Fruit fly (Drosophila melanogaster) S2 (cell line): ENCODE measurements around the gene CG9609.

Experiments
- CG8478 ChIP-seq: fragments of >200 bp; optimal IDR thresholded peaks from 2 replicates; lab custom pipeline; 2018
- CTCF ChIP-seq, 2 experiments: fragments of >200 bp; optimal IDR thresholded peaks; 2 replicates each; lab custom pipeline; 2018

Gene CG9609

DNA sequence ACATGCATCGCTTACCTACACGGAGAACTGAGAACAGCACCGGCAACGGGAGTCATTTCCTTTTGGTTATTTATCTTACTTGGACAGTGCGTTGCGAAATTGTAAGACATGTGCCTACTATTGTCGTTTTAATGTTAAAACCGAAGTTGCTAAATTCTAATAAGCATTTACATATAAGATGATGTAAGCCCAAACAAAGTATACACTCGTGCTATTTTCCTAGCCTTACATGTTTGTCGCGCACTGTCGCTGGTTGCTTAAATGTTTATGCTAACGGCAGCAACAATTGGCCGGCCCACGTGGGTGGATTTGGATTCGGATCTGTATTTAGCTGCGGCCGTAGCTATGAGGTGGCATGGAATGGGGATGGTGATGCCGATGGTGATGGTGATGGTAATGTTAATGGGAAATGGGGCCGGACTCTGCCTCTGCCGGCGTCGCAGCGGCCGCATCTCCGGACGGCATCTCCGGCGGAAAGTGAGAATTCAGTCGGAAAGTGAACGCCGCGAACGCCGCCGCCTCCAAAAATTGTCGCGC, 24.5 kb upstream of the CG9609 start, which contains the start of gene CG4829:
CG4829 (plus strand) TSS at position 487 of the 537 bp plus-strand sequence.
- TF ChIP-seq CG8478 (lab: Kevin White, UChicago) (no peak), CTCF (optimal IDR thresholded peaks at IDR 0.05; lab: Kevin White, UChicago) (no peak)

DNA sequence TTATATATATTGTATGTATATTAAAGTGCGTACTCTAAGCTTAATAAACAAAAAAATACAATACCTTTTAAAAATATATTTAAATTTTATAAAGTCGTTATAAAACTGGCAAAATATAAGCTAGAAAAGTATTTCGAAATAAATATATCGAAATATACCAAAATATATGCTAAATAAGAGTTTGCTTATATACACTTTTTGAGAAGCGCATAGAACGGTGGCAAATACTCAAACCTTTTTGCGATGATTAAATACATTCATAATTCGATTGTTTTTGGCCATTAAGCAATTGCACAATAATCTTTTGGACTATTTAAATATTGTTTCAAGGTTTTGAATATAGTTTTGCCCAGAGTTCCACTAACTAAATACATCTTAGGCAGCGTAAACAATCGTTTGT, 22.3 kb upstream of the CG9609 start:
- TF ChIP-seq CTCF (optimal IDR thresholded peaks at IDR 0.05; lab: Kevin White, UChicago), result no peak
- TF ChIP-seq CG8478 (lab: Kevin White, UChicago), result no peak

DNA sequence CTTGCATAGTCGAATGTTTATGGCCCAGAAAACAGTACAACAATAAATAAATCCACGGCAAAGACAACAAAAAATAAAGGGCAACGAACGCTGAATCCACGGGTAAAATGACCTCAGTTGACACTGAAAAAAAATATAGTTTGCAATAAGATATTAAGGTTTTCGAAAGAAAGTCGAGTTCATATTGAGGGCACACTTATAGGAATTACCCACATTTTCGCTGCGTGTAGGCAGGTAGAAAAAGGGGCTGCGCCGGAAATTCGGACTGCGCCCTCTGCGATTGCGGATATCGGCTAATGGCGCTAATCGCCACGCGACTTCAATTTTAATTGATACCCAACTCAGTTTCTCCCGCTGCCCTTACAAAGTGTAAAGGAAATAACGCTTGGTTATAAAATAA, 21.8 kb upstream of the CG9609 start:
- TF ChIP-seq CG8478 (lab: Kevin White, UChicago) (no peak), CTCF (optimal IDR thresholded peaks at IDR 0.05; lab: Kevin White, UChicago) (no peak)

DNA sequence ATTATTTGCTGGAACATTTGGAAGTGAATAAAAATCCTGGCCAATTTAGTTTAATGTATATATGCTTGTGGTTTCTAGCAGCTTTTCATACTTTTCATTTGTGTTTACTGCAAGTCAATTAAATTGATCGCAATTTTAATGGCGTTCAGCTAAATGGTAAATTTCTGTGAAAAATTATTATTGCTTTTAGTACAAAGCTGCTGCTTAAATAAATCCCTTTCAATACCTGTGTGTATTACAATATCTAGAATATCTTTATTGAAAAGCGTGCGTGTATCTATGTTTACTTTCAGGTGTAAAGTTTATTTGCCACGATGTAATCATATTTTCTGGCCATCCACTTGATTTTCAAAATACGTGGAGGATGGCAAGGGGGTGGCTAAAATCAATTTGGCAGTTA, 19.0 kb upstream of the CG9609 start, which contains the start of gene ppk28:
ppk28 (plus strand) TSS at position 301 of the 400 bp plus-strand sequence.
- TF ChIP-seq CTCF (optimal IDR thresholded peaks at IDR 0.05; lab: Kevin White, UChicago) (no peak), CG8478 (lab: Kevin White, UChicago) (no peak)

DNA sequence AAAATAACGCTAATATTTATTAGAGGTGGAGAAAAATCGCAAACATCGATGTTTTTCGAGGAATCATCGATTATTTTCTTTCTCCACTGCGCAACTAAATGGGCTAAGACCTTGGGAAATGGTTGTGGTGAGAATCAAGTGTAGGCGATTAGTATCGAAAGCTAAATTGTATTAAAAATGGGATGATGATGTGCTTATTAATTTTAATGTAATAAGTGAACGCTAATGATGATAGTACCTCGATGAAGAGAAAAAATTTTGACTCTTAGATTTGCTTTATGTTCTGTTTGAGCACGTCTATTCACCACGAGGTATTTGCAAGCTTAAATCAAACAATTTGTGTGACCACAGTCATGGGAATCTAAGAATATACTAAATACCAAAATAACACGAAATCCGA, 16.5 kb upstream of the CG9609 start, which contains the start of the genes Rai1 and CG13005:
Rai1 (minus strand) TSS at position 46 of the 400 bp plus-strand sequence.
CG13005 (plus strand) TSS at position 352 of the 400 bp plus-strand sequence.
- TF ChIP-seq CG8478 (lab: Kevin White, UChicago), result no peak
- no peak for TF ChIP-seq CTCF (optimal IDR thresholded peaks at IDR 0.05; lab: Kevin White, UChicago)

DNA sequence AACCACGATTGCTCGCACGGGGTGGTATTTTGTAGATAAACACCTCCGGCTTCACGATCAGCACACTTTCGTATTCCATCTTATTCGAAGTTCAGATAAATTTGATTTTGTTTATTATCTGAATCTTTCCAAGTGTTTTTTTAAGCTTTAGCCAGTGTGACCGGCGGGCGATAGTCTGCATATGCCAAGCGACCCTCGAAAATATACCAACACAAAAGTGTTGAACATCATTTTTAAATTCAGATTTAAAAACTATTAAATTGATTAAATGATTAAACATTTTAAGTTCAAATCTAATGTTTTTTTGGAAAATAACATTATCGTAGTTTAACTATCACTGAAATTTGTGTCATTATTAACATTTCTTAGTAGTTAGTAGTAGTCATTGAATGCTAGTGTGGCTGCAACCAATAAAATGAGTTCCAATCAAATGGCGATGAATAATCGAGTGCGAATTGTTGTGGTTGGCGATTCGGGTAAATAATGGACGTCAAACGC, 13.8 kb upstream of the CG9609 start, which contains the start of the genes CG9132 and CG4789:
CG9132 (minus strand) TSS at position 181 of the 498 bp plus-strand sequence.
CG4789 (plus strand) TSS at position 401 of the 498 bp plus-strand sequence.
- TF ChIP-seq CTCF (optimal IDR thresholded peaks at IDR 0.05; lab: Kevin White, UChicago) (no peak), CG8478 (lab: Kevin White, UChicago) (no peak)

DNA sequence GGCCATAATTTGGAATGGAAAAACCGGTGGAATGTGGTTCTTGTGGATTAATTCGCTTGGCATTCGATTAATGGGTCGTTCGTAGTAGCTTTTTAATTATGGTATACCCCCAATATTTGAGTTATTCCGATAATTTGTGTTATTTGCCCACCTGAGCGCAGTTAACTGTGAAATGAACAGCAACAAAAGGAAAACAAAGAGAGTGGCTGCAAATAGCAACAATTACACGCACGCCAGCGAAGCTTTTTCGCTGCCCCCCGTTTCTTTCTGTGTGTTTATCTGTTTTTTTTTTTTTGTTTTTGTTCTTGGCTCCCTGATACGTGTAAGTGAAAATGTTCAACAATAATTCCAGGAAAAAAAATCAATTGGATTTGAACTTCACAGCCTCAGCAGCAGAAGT, 13.1 kb upstream of the CG9609 start:
- TF ChIP-seq CG8478 (lab: Kevin White, UChicago), result no peak
- TF ChIP-seq CTCF (optimal IDR thresholded peaks at IDR 0.05; lab: Kevin White, UChicago), result no peak

DNA sequence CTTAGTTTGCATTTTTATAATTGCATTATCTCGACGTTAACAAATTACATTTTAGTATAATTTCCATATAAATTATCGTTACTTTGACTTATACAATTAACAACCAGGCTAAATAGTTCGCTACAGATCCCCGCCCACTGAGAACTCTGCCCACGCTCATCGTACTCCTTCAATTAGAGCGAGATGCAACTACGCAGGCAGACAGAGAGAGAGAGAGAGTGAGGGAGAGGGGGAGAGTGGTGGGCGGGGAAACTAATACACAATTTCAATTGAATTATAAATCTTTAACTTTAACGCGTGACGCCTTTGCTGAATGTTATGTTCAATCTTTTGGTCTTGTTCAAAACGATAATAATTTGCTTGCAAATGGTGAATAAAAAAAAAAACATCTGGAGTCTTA, 11.4 kb upstream of the CG9609 start:
- TF ChIP-seq CTCF (optimal IDR thresholded peaks at IDR 0.05; lab: Kevin White, UChicago) (no peak), CG8478 (lab: Kevin White, UChicago) (no peak)

DNA sequence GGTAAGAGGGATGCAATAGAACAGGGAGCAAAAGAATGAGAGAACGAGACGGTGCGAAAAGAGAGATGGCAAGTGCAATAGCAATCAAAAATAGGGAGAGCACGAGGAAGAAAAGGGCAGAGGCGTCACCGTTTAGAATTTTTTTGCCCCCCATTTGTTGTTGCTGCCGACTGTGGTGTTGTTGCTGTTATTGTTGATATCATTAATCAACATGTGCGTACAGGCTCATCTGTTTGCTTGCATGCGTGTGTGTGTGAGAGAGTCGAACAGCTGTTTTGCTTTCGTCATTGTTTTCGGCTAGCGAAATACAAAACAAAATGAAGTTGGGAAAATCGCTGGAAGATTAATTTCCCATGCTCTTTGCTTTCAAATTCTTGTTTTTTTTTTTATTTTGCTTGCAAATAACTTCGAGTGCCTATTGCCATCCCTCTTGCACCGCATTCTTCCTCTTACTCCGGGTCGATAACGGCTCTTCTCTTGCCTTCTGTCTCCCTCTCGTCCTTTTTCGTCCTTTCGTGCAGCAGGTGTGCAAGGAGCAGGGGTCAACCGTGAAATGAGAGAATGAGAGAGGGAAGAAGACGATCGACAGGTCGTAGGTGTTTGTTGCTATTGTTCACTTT, 6.4 kb upstream of the CG9609 start:
- no peak for TF ChIP-seq CTCF (optimal IDR thresholded peaks at IDR 0.05; lab: Kevin White, UChicago)
- no peak for TF ChIP-seq CG8478 (lab: Kevin White, UChicago)

DNA sequence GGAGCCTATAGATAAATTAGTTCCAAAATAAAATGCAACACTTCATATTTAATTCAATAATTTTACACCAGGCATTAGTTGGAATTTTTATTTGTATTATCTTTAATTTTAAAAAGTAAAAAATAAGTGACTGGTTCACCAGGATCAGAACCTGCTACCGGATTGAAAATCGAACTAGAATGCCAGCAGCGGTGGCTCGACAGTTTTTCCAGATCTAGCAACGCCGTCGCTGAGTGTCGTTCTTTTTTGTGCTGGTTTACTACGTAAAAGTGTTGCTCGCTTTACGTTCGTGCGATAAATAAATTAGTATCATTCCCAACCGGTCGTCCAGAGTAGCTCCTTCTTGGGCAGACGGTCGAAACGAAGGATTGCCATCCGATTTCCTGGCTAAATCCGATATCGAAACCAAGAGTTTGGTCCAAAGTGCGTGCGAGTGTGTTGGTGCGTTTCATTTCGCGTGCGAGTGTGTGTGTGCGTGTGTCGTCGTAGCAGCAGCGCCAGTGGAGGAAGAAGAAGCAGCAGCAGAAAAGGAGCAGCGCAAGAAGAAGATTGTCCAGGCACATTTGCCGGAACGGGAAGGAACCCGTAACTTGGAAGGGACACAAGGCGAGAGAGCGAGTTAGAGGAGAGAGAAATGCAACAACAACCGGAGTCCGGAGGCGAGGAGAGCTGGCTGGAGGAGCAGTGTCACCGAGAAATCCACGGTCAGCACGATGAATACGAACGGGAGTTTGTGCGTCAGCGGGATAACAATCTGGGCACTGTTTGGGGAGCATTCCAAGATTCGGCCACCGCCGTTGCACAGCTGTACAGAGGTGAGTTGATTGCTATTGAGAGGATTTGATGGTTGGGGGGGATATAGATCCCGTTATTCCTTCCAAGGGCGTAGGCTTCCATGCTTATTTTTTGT, 5.4 kb upstream of the CG9609 start, which contains the start of gene CG4768:
CG4768 (plus strand) TSS at position 200 of the 910 bp plus-strand sequence.
- no peak for TF ChIP-seq CTCF (optimal IDR thresholded peaks at IDR 0.05; lab: Kevin White, UChicago)

DNA sequence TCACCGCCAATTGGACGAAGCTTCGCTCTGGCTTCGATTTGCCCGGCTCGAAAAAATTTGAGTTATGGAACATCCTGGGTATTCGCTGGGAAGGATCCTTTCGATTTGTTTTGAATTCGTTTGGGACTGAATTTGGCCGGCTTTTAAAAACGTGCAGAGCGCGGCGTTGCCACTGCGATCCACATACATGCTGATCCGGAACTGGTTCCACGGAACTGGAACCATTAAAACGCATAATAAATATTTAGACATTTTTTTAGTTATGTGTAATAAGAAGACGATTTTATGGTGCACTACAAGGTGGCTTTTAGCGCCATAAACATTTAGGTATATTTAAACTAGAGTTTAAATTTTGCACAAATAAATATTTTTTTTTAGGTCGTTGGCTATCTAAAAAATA, 4.2 kb upstream of the CG9609 start, which contains the start of gene Rrp45:
Rrp45 (minus strand) TSS at position 209 of the 400 bp plus-strand sequence.
- TF ChIP-seq CG8478 (lab: Kevin White, UChicago), result no peak
- no peak for TF ChIP-seq CTCF (optimal IDR thresholded peaks at IDR 0.05; lab: Kevin White, UChicago)

DNA sequence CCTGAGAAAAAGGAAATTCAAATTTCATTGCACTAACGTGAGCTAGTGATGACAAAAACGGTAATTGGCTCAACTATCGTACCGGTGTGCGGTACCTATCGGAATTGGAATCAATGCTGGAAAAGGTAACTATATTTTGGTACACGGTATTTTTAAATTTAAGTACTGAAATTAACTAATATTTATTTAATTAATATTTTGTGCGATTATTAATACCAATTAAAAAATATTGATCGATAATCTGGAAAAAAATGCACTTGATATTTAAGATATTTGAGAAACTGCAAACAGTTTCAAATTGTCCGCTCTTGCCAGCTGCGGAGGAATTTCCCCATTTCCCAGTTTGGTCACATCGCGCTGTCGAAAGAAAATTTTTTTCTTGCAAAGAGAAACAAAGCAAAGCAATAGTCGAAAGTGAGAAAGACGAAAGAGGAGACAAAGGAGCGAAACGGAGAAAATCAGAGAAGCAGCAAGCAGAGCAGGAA, 650 bp upstream of the CG9609 start:
- TF ChIP-seq CG8478 (lab: Kevin White, UChicago) (no peak), CTCF (optimal IDR thresholded peaks at IDR 0.05; lab: Kevin White, UChicago) (no peak)

DNA sequence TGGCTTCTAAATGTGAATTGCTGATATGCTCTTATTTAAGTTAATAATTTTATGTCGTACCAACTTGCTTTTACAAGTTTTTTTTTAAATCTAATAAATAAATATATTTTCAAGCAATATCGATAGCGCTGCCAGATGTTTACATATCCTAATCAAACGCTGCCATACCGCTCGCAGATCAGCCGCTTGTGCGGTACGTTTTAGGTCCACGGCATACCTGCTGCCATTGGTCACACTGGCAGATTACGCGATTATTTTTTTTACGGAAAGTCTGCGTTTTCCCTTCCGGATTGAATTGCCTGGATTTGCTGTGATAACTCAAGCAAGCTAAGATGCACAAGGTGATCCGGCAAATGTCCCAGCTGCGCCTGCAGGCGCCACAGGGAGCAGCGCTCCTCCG, 3.1 kb downstream of the CG9609 start, which contains the start of gene mRpL22:
mRpL22 (plus strand) TSS at position 191 of the 400 bp plus-strand sequence.
- TF ChIP-seq CTCF (optimal IDR thresholded peaks at IDR 0.05; lab: Kevin White, UChicago) (peak in 1 of 2 experiments; percentile 31), CG8478 (lab: Kevin White, UChicago) (no peak)

DNA sequence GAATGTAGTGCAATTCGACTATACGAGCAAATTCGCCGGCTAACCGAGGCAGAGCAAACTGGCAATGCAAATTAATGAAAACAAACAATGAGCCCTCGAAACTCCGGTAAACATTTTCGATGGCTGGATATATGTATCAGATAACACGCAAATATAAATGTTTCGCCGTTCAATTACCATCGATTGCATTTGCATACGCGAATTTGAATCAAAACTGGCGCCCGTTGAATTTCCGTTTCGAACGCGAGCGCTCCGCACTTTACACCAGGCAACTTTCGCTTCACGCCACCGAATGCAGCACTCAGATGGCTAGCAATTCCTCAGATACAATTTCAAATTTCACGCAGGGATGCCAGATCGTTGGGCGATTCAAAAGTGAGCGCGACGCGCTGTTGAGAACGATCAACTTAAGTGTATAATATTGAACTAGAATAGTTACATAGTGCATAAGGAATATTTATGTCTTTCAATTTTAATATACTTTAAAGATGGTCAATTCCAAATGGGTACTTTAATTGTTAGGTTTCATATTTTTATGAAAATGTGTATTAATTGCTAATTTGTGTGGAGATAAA, 3.6 kb downstream of the CG9609 start, which contains the start of gene if:
if (minus strand) TSS at position 294 of the 575 bp plus-strand sequence.
- TF ChIP-seq CTCF (optimal IDR thresholded peaks at IDR 0.05; lab: Kevin White, UChicago), result no peak
- no peak for TF ChIP-seq CG8478 (lab: Kevin White, UChicago)
